Worm (Caenorhabditis elegans) whole organism, L1 larva: ENCODE measurements around the gene F53B2.5.
A peak's percentile ranks its signal among the peaks of the same experiment; 100 is the strongest.

Source experiments
- F16B12.6 ChIP-seq: fragments of 150-350 bp; optimal IDR thresholded peaks from 2 replicates; lab custom pipeline; 2014; ENCODE audit warnings: missing biosample characterization, missing genetic modification characterization
- Y116A8C.19 ChIP-seq: sonication (generic microtip); optimal IDR thresholded peaks from 2 replicates; lab custom pipeline; 2016; ENCODE audit warnings: missing compliant biosample characterization, missing genetic modification characterization, borderline replicate concordance
- alr-1 ChIP-seq: fragments of 200-800 bp; sonication (Bioruptor generic); optimal IDR thresholded peaks from 2 replicates; lab custom pipeline; 2018; ENCODE audit warnings: borderline replicate concordance, mild to moderate bottlenecking, missing genetic modification characterization, missing compliant biosample characterization
- ama-1 ChIP-seq: fragments of 150-350 bp; optimal IDR thresholded peaks from 2 replicates; lab custom pipeline; 2014
- ceh-8 ChIP-seq: fragments of 200-800 bp; sonication (Bioruptor generic); optimal IDR thresholded peaks from 2 replicates; lab custom pipeline; 2018; ENCODE audit warnings: mild to moderate bottlenecking, missing genetic modification characterization, moderate library complexity, missing compliant biosample characterization
- ceh-82 ChIP-seq, 3 experiments: fragments of 150-350 bp in 1 of 3; sonication (generic microtip) in 2 of 3; optimal IDR thresholded peaks; 2 replicates each; lab custom pipeline; 2014 to 2017; ENCODE audit warnings: missing biosample characterization in 3 of 3, missing genetic modification characterization in 3 of 3
- ceh-90 ChIP-seq: sonication (generic microtip); optimal IDR thresholded peaks from 2 replicates; lab custom pipeline; 2016; ENCODE audit warnings: missing genetic modification characterization, missing compliant biosample characterization
- ces-1 ChIP-seq: fragments of 150-350 bp; optimal IDR thresholded peaks from 2 replicates; lab custom pipeline; 2014; ENCODE audit warnings: missing biosample characterization, missing genetic modification reagents, missing genetic modification characterization
- dsc-1 ChIP-seq: sonication (generic microtip); optimal IDR thresholded peaks from 2 replicates; lab custom pipeline; 2016; ENCODE audit warnings: mild to moderate bottlenecking, missing genetic modification characterization, missing compliant biosample characterization
- efl-1 ChIP-seq, 4 experiments: fragments of 150-350 bp; optimal IDR thresholded peaks in 3 of 4; peaks in 1 of 4; 1 replicate in 1 of 4; 2 replicates in 3 of 4; lab custom pipeline; 2014; ENCODE audit warnings: missing biosample characterization in 2 of 4, missing genetic modification characterization in 2 of 4, missing genetic modification reagents in 2 of 4
- efl-3 ChIP-seq: fragments of 200-800 bp; sonication (Bioruptor generic); optimal IDR thresholded peaks from 2 replicates; lab custom pipeline; 2018; ENCODE audit warnings: mild to moderate bottlenecking, missing genetic modification characterization, missing compliant biosample characterization
- egl-13 ChIP-seq: sonication (generic microtip); optimal IDR thresholded peaks from 2 replicates; lab custom pipeline; 2016; ENCODE audit warnings: missing genotype, missing genetic modification reagents, missing genetic modification characterization, missing compliant biosample characterization
- egl-27 ChIP-seq, 2 experiments: fragments of 150-350 bp in 1 of 2; sonication (generic microtip); optimal IDR thresholded peaks; 3 replicates each; lab custom pipeline; 2017 to 2018; ENCODE audit warnings: missing biosample characterization in 2 of 2, missing genetic modification characterization in 2 of 2, missing genetic modification reagents in 2 of 2
- ets-5 ChIP-seq: fragments of 200-800 bp; sonication (Bioruptor generic); IDR thresholded peaks from 2 replicates; pipeline ENCODE4 v1.3.6; 2022; ENCODE audit warnings: missing genetic modification characterization, missing compliant biosample characterization
- fkh-10 ChIP-seq: sonication (generic microtip); optimal IDR thresholded peaks from 2 replicates; lab custom pipeline; 2017; ENCODE audit warnings: missing biosample characterization, missing genetic modification reagents, missing genetic modification characterization
- fos-1 ChIP-seq: fragments of 150-350 bp; optimal IDR thresholded peaks from 2 replicates; lab custom pipeline; 2014; ENCODE audit warnings: missing biosample characterization, missing genetic modification characterization
- grh-1 ChIP-seq: fragments of 200-800 bp; sonication (Bioruptor generic); IDR thresholded peaks from 2 replicates; pipeline ENCODE4 v1.3.6; 2022; ENCODE audit warnings: missing genetic modification reagents, missing genetic modification characterization, missing compliant biosample characterization
- hlh-4 ChIP-seq: sonication (generic microtip); optimal IDR thresholded peaks from 2 replicates; lab custom pipeline; 2016; ENCODE audit warnings: mild to moderate bottlenecking, missing genetic modification characterization, missing compliant biosample characterization
- irx-1 ChIP-seq: sonication (generic microtip); optimal IDR thresholded peaks from 2 replicates; lab custom pipeline; 2016; ENCODE audit warnings: missing genetic modification characterization, missing compliant biosample characterization
- lin-15B ChIP-seq: fragments of 150-350 bp; sonication (generic microtip); optimal IDR thresholded peaks from 3 replicates; lab custom pipeline; 2014; ENCODE audit warnings: missing biosample characterization, missing genetic modification characterization
- lin-35 ChIP-seq, 2 experiments: fragments of 150-350 bp; optimal IDR thresholded peaks; 2 replicates each; lab custom pipeline; 2014; ENCODE audit warnings: missing biosample characterization in 2 of 2, missing genetic modification characterization in 2 of 2, missing genetic modification reagents in 2 of 2
- lin-39 ChIP-seq: fragments of 150-350 bp; optimal IDR thresholded peaks from 2 replicates; lab custom pipeline; 2014; ENCODE audit warnings: missing biosample characterization, missing genetic modification reagents, missing genetic modification characterization
- lir-3 ChIP-seq: sonication (generic microtip); optimal IDR thresholded peaks from 2 replicates; lab custom pipeline; 2016; ENCODE audit warnings: mild to moderate bottlenecking, missing genetic modification characterization, moderate library complexity, missing compliant biosample characterization; ENCODE audit not compliant: poor library complexity
- lsy-2 ChIP-seq, 2 experiments: fragments of 150-350 bp; optimal IDR thresholded peaks; 2 replicates each; lab custom pipeline; 2014; ENCODE audit warnings: missing biosample characterization in 2 of 2, missing genetic modification characterization in 2 of 2
- mdl-1 ChIP-seq, 2 experiments: fragments of 150-350 bp; optimal IDR thresholded peaks; 2 replicates each; lab custom pipeline; 2014 to 2017; ENCODE audit warnings: missing biosample characterization in 2 of 2, missing genetic modification characterization in 2 of 2, inconsistent platforms in 1 of 2
- nhr-11 ChIP-seq: fragments of 150-350 bp; optimal IDR thresholded peaks from 2 replicates; lab custom pipeline; 2014; ENCODE audit warnings: missing biosample characterization, missing genetic modification characterization
- nhr-19 ChIP-seq: fragments of 200-800 bp; sonication (Bioruptor generic); conservative IDR thresholded peaks from 2 replicates; pipeline ENCODE4 v1.3.6; 2022; ENCODE audit warnings: missing genetic modification characterization, missing compliant biosample characterization
- nhr-237 ChIP-seq: fragments of 150-350 bp; optimal IDR thresholded peaks from 2 replicates; lab custom pipeline; 2014; ENCODE audit warnings: missing biosample characterization, missing genetic modification characterization
- nhr-47 ChIP-seq: sonication (generic microtip); optimal IDR thresholded peaks from 2 replicates; lab custom pipeline; 2016; ENCODE audit warnings: mild to moderate bottlenecking, missing genetic modification characterization, moderate library complexity, missing compliant biosample characterization
- nhr-84 ChIP-seq: sonication (generic microtip); optimal IDR thresholded peaks from 2 replicates; lab custom pipeline; 2017; ENCODE audit warnings: missing biosample characterization, missing genetic modification characterization
- nhr-90 ChIP-seq: sonication (generic microtip); optimal IDR thresholded peaks from 2 replicates; lab custom pipeline; 2016; ENCODE audit warnings: mild to moderate bottlenecking, missing genetic modification characterization, missing compliant biosample characterization; ENCODE audit not compliant: poor library complexity
- pqm-1 ChIP-seq: sonication (generic microtip); optimal IDR thresholded peaks from 3 replicates; lab custom pipeline; 2017; ENCODE audit warnings: missing biosample characterization, missing genetic modification characterization
- rnt-1 ChIP-seq: sonication (generic microtip); optimal IDR thresholded peaks from 2 replicates; lab custom pipeline; 2016; ENCODE audit warnings: mild to moderate bottlenecking, missing genetic modification characterization, moderate library complexity, missing compliant biosample characterization
- skn-1 ChIP-seq: fragments of 150-350 bp; optimal IDR thresholded peaks from 2 replicates; lab custom pipeline; 2014; ENCODE audit warnings: missing biosample characterization, missing genetic modification characterization
- snpc-4 ChIP-seq: fragments of 150-350 bp; optimal IDR thresholded peaks from 2 replicates; lab custom pipeline; 2014; ENCODE audit warnings: missing biosample characterization, missing genetic modification characterization
- sox-4 ChIP-seq: sonication (generic microtip); optimal IDR thresholded peaks from 2 replicates; lab custom pipeline; 2016; ENCODE audit warnings: missing genetic modification characterization, missing compliant biosample characterization
- sptf-1 ChIP-seq: fragments of 150-350 bp; optimal IDR thresholded peaks from 2 replicates; lab custom pipeline; 2014; ENCODE audit warnings: missing biosample characterization, missing genetic modification characterization
- tbx-2 ChIP-seq: sonication (generic microtip); optimal IDR thresholded peaks from 2 replicates; lab custom pipeline; 2016; ENCODE audit warnings: missing genetic modification characterization, missing compliant biosample characterization
- tlp-1 ChIP-seq: fragments of 150-350 bp; optimal IDR thresholded peaks from 2 replicates; lab custom pipeline; 2014; ENCODE audit warnings: missing biosample characterization, missing genetic modification characterization
- unc-30 ChIP-seq: sonication (generic microtip); optimal IDR thresholded peaks from 2 replicates; lab custom pipeline; 2017; ENCODE audit warnings: missing biosample characterization, missing genetic modification characterization
- unc-86 ChIP-seq: sonication (generic microtip); optimal IDR thresholded peaks from 2 replicates; lab custom pipeline; 2016; ENCODE audit warnings: missing genetic modification characterization, missing compliant biosample characterization
- vab-15 ChIP-seq: sonication (generic microtip); optimal IDR thresholded peaks from 2 replicates; lab custom pipeline; 2017; ENCODE audit warnings: missing genotype, mild to moderate bottlenecking, missing genetic modification characterization, missing compliant biosample characterization
- xbp-1 ChIP-seq: sonication (generic microtip); optimal IDR thresholded peaks from 2 replicates; lab custom pipeline; 2016; ENCODE audit warnings: missing genetic modification characterization, missing compliant biosample characterization
- zip-4 ChIP-seq: fragments of 200-800 bp; sonication (Bioruptor generic); optimal IDR thresholded peaks from 2 replicates; lab custom pipeline; 2018; ENCODE audit warnings: mild to moderate bottlenecking, missing genetic modification characterization, moderate library complexity, missing compliant biosample characterization
- ztf-11 ChIP-seq, 2 experiments: sonication (generic microtip); optimal IDR thresholded peaks; 2 replicates each; lab custom pipeline; 2016 to 2017; ENCODE audit warnings: missing genetic modification characterization in 2 of 2, missing biosample characterization in 1 of 2, missing compliant biosample characterization in 1 of 2
- ztf-4 ChIP-seq: fragments of 150-350 bp; optimal IDR thresholded peaks from 2 replicates; lab custom pipeline; 2014; ENCODE audit warnings: missing biosample characterization, missing genetic modification characterization

The F53B2.5 gene

DNA sequence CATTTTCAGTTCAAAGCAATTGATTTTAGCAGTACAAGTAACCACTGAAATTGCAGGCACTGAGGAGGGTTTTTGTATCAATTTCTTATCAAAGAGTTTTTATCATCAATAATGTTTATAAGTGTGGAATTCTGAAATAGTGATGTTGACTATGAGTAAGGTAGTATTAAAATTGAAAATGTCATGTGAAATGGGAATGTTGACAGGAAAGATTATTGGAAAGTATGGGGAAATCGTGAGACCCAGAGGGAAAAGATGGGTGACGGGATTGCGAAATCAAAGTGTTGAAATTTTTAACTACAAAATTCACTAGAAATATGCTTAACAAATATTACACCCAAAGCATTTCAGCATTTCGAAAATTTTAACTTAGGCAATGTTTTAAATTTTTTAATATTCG lies 3.7 kb downstream of the F53B2.5 start, which contains the start of gene F53B2.8 (continued):
- peak; percentile 86 for TF ChIP-seq zip-4
- no peak for TF ChIP-seq lin-39
- TF ChIP-seq ces-1 (GFP tag; lab: Kevin White, UChicago) = no peak
- no peak for TF ChIP-seq vab-15
- no peak for TF ChIP-seq unc-30 (tag; lab: Kevin White, UChicago)
- TF ChIP-seq unc-86 (tag; lab: Kevin White, UChicago) = no peak
- TF ChIP-seq lsy-2 (tag; optimal IDR thresholded peaks at IDR 0.05; lab: Kevin White, UChicago) = peak in 1 of 2 experiments; percentile 3
- TF ChIP-seq Y116A8C.19 (tag; lab: Kevin White, UChicago) = no peak
- peak; percentile 21 for TF ChIP-seq snpc-4 (tag; lab: Kevin White, UChicago)
- TF ChIP-seq grh-1 = no peak
- peak in 2 of 3 experiments; percentile 13 to 46 for TF ChIP-seq ceh-82 (tag; optimal IDR thresholded peaks at IDR 0.05; lab: Kevin White, UChicago)
- TF ChIP-seq mdl-1 (tag; optimal IDR thresholded peaks at IDR 0.05; lab: Kevin White, UChicago) = no peak
- no peak for TF ChIP-seq sptf-1 (tag; lab: Kevin White, UChicago)
- TF ChIP-seq egl-27 (tag; optimal IDR thresholded peaks at IDR 0.05; lab: Kevin White, UChicago) = no peak
- TF ChIP-seq rnt-1 (tag; lab: Kevin White, UChicago) = no peak
- no peak for TF ChIP-seq F16B12.6 (tag; lab: Kevin White, UChicago)
- TF ChIP-seq skn-1 (tag; lab: Kevin White, UChicago) = peak; percentile 63
- no peak for TF ChIP-seq efl-3 (GFP tag; lab: Kevin White, UChicago)
- TF ChIP-seq alr-1 (tag; lab: Kevin White, UChicago) = no peak
- TF ChIP-seq lin-35 (GFP tag; optimal IDR thresholded peaks at IDR 0.05; lab: Kevin White, UChicago) = peak in 1 of 2 experiments; percentile 59
- no peak for TF ChIP-seq ceh-8 (GFP tag; lab: Kevin White, UChicago)
- TF ChIP-seq nhr-237 = no peak
- TF ChIP-seq nhr-19 (GFP tag; lab: Robert Waterston, UW) = no peak
- TF ChIP-seq pqm-1 (tag; lab: Kevin White, UChicago) = peak; percentile 33
- TF ChIP-seq ztf-11 (tag; optimal IDR thresholded peaks at IDR 0.05; lab: Kevin White, UChicago) = no peak
- no peak for TF ChIP-seq ama-1 (lab: Kevin White, UChicago)
- TF ChIP-seq lin-15B = no peak
- no peak for TF ChIP-seq fos-1 (tag; lab: Kevin White, UChicago)
- no peak for TF ChIP-seq lir-3 (tag; lab: Kevin White, UChicago)
- no peak for TF ChIP-seq egl-13
- no peak for TF ChIP-seq hlh-4 (tag; lab: Kevin White, UChicago)
- no peak for TF ChIP-seq dsc-1
- TF ChIP-seq tbx-2 (tag; lab: Kevin White, UChicago) = no peak
- no peak for TF ChIP-seq nhr-11 (tag; lab: Kevin White, UChicago)
- TF ChIP-seq efl-1 (optimal IDR thresholded peaks at IDR 0.05; lab: Kevin White, UChicago) = peak in 1 of 2 experiments; percentile 38
- peak; percentile 28 to 94 for TF ChIP-seq efl-1 (GFP tag; optimal IDR thresholded peaks at IDR 0.05 in 1 of 2; lab: Kevin White, UChicago)

DNA sequence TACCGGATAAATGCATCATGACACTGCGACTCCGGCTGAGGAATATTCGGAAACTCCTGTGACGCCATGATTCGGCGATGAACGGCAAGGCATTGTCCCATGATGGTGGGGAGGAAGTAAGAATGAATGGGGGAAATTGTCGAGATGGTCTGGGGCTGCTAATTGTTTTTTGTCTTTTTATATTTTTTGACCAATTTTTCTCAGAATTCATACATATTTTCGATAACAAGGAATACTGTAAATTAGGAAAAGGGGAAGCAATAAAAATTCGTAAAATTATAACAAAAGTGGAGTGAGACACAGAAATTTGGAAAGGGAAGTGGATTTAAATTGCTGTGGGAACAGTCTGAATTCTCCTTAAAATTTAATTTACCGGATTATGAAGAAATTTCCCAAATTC lies 5.5 kb downstream of the F53B2.5 start, which contains the start of gene eak-4:
TSS of gene eak-4 (minus strand) at position 101 of the 400 bp plus-strand sequence.
- TF ChIP-seq ceh-8 (GFP tag; lab: Kevin White, UChicago) = peak; percentile 49
- TF ChIP-seq ces-1 (GFP tag; lab: Kevin White, UChicago) = no peak

DNA sequence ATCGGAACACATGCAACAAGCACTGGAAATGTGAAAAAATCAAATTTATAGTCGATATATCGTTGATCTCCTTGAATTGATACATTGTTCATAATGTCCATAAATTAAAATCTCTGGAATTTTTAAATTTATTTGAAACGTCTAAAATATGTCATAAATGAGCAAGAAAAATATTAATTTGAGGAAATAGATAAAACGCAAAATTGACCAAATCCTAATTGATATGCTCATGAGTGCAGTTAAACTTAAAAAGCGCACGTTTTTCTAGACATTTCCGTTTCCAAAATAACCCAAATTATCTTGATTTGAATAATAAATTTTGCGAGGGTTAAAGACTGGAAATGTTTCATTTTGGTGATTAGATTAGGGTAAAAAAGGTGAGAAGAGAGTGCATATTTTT lies 8.4 kb downstream of the F53B2.5 start, which contains the start of gene sru-13:
TSS of gene sru-13 (minus strand) at position 101 of the 400 bp plus-strand sequence.
- TF ChIP-seq nhr-237 = no peak
- TF ChIP-seq egl-13 = no peak
- TF ChIP-seq lin-35 (GFP tag; optimal IDR thresholded peaks at IDR 0.05; lab: Kevin White, UChicago) = no peak
- no peak for TF ChIP-seq skn-1 (tag; lab: Kevin White, UChicago)
- no peak for TF ChIP-seq tlp-1 (tag; lab: Kevin White, UChicago)
- TF ChIP-seq ces-1 (GFP tag; lab: Kevin White, UChicago) = no peak
- no peak for TF ChIP-seq ceh-90
- no peak for TF ChIP-seq irx-1
- no peak for TF ChIP-seq sox-4 (tag; lab: Kevin White, UChicago)
- no peak for TF ChIP-seq nhr-47 (tag; lab: Kevin White, UChicago)
- no peak for TF ChIP-seq fkh-10 (GFP tag; lab: Kevin White, UChicago)
- TF ChIP-seq nhr-84 (tag; lab: Kevin White, UChicago) = no peak
- TF ChIP-seq ztf-4 (tag; lab: Kevin White, UChicago) = no peak
- no peak for TF ChIP-seq nhr-90 (tag; lab: Kevin White, UChicago)
- TF ChIP-seq ets-5 = no peak
- TF ChIP-seq mdl-1 (tag; optimal IDR thresholded peaks at IDR 0.05; lab: Kevin White, UChicago) = no peak
- no peak for TF ChIP-seq unc-30 (tag; lab: Kevin White, UChicago)
- TF ChIP-seq xbp-1 (tag; lab: Kevin White, UChicago) = no peak
